Worm (Caenorhabditis elegans) whole organism, early embryonic: ENCODE measurements around the gene rpac-19.

Experiments
- ama-1 ChIP-seq: fragments of 150-350 bp; optimal IDR thresholded peaks from 2 replicates; lab custom pipeline; 2014
- hmbx-1 ChIP-seq: sonication (generic microtip); optimal IDR thresholded peaks from 2 replicates; lab custom pipeline; 2016; ENCODE audit warnings: mild to moderate bottlenecking, missing genetic modification characterization, missing compliant biosample characterization

ce11 chrIII:9608650-9609049 is 21.0 kb downstream of the rpac-19 start, which contains the start of gene clec-161:
- no peak for TF ChIP-seq ama-1 (lab: Kevin White, UChicago)
- TF ChIP-seq hmbx-1 (tag; lab: Kevin White, UChicago) = no peak
